Fruit fly (Drosophila melanogaster) whole organism, wandering third instar larva: ENCODE measurements around the gene Adi1.

ENCODE experiments used
- Abd-B ChIP-seq: fragments of >200 bp; optimal IDR thresholded peaks from 2 replicates; lab custom pipeline; 2017; ENCODE audit warnings: missing biosample characterization, missing genetic modification characterization
- CG32264 ChIP-seq: fragments of 200-800 bp; sonication (Bioruptor generic); optimal IDR thresholded peaks from 2 replicates; lab custom pipeline; 2016; ENCODE audit warnings: missing biosample characterization, missing genetic modification characterization
- CG9705 ChIP-seq: fragments of 200-800 bp; sonication (Bioruptor generic); optimal IDR thresholded peaks from 2 replicates; lab custom pipeline; 2018; ENCODE audit warnings: missing biosample characterization, mild to moderate bottlenecking, missing genetic modification characterization
- CrebA ChIP-seq: fragments of 200-800 bp; sonication (Bioruptor generic); optimal IDR thresholded peaks from 2 replicates; lab custom pipeline; 2016; ENCODE audit warnings: missing biosample characterization, mild to moderate bottlenecking, missing genetic modification characterization, borderline replicate concordance
- Dfd ChIP-seq: fragments of >200 bp; optimal IDR thresholded peaks from 2 replicates; lab custom pipeline; 2017; ENCODE audit warnings: missing biosample characterization, missing genetic modification characterization
- Dif ChIP-seq: fragments of 200-275, 200-300 bp; sonication (Bioruptor generic); optimal IDR thresholded peaks from 2 replicates; lab custom pipeline; 2018; ENCODE audit warnings: missing biosample characterization, missing genetic modification characterization; ENCODE audit not compliant: partially characterized antibody
- GATAd ChIP-seq: sonication (Bioruptor generic); optimal IDR thresholded peaks from 2 replicates; lab custom pipeline; 2016; ENCODE audit warnings: missing biosample characterization, missing genetic modification characterization
- HLH106 ChIP-seq: fragments of 200-800 bp; optimal IDR thresholded peaks from 3 replicates; lab custom pipeline; 2019; ENCODE audit warnings: missing biosample characterization, mild to moderate bottlenecking, missing genetic modification characterization, moderate library complexity
- Hnf4 ChIP-seq: fragments of 200-800 bp; sonication (Bioruptor generic); optimal IDR thresholded peaks from 2 replicates; lab custom pipeline; 2016; ENCODE audit warnings: missing biosample characterization, mild to moderate bottlenecking, missing genetic modification characterization
- Hr78 ChIP-seq: fragments of >200 bp; optimal IDR thresholded peaks from 2 replicates; lab custom pipeline; 2017; ENCODE audit warnings: missing biosample characterization, missing genetic modification characterization
- Hr83 ChIP-seq: fragments of 200-300 bp; sonication (Bioruptor generic); optimal IDR thresholded peaks from 2 replicates; lab custom pipeline; 2016; ENCODE audit warnings: missing biosample characterization, mild to moderate bottlenecking, missing genetic modification characterization, moderate library complexity; ENCODE audit not compliant: poor library complexity, severe bottlenecking
- Jra ChIP-seq: sonication (Bioruptor generic); optimal IDR thresholded peaks from 2 replicates; lab custom pipeline; 2016; ENCODE audit warnings: missing biosample characterization, missing genetic modification characterization
- Mio ChIP-seq: sonication (Bioruptor generic); optimal IDR thresholded peaks from 2 replicates; lab custom pipeline; 2016; ENCODE audit warnings: missing biosample characterization, missing genetic modification characterization
- Myc ChIP-seq: fragments of >200 bp; optimal IDR thresholded peaks from 2 replicates; lab custom pipeline; 2017
- N ChIP-seq: fragments of >200 bp; optimal IDR thresholded peaks from 2 replicates; lab custom pipeline; 2018; ENCODE audit warnings: missing biosample characterization, missing external identifiers, missing genetic modification characterization
- OdsH ChIP-seq: fragments of 200-800 bp; sonication (Bioruptor generic); optimal IDR thresholded peaks from 2 replicates; lab custom pipeline; 2016; ENCODE audit warnings: missing biosample characterization, mild to moderate bottlenecking, missing genetic modification characterization
- Sp1 ChIP-seq: fragments of 200-800 bp; sonication (Bioruptor generic); optimal IDR thresholded peaks from 3 replicates; lab custom pipeline; 2019; ENCODE audit warnings: missing biosample characterization, mild to moderate bottlenecking, missing genetic modification characterization, moderate library complexity
- br ChIP-seq: fragments of 200-800 bp; sonication (Bioruptor generic); optimal IDR thresholded peaks from 2 replicates; lab custom pipeline; 2016; ENCODE audit warnings: missing biosample characterization, missing genetic modification characterization
- brk ChIP-seq: fragments of 200-800 bp; sonication (Bioruptor generic); optimal IDR thresholded peaks from 2 replicates; lab custom pipeline; 2016; ENCODE audit warnings: missing biosample characterization, mild to moderate bottlenecking, missing genetic modification characterization
- dl ChIP-seq, 2 experiments: fragments of 175-275, 200-275 bp in 1 of 2; fragments of 200-275 bp in 1 of 2; sonication (Bioruptor generic); optimal IDR thresholded peaks; lab custom pipeline; 2018; ENCODE audit warnings: mild to moderate bottlenecking in 2 of 2, missing biosample characterization in 2 of 2, missing genetic modification characterization in 2 of 2, moderate library complexity in 2 of 2; ENCODE audit not compliant: partially characterized antibody in 2 of 2, insufficient read depth in 1 of 2
- dmrt93B ChIP-seq: fragments of 200-800 bp; sonication (Bioruptor generic); optimal IDR thresholded peaks from 2 replicates; lab custom pipeline; 2018; ENCODE audit warnings: missing biosample characterization, mild to moderate bottlenecking, missing genetic modification characterization
- dsf ChIP-seq: sonication (Bioruptor generic); optimal IDR thresholded peaks from 2 replicates; lab custom pipeline; 2016; ENCODE audit warnings: missing biosample characterization, missing genetic modification characterization, borderline replicate concordance
- ey ChIP-seq: fragments of 200-800 bp; sonication (Bioruptor generic); optimal IDR thresholded peaks from 2 replicates; lab custom pipeline; 2016; ENCODE audit warnings: missing biosample characterization, missing genetic modification characterization
- foxo ChIP-seq, 2 experiments: fragments of 200-800 bp; sonication (Bioruptor generic); optimal IDR thresholded peaks; 2 replicates in 1 of 2; 3 replicates in 1 of 2; lab custom pipeline; 2016 to 2017; ENCODE audit warnings: missing biosample characterization in 2 of 2, missing genetic modification characterization in 2 of 2
- fru ChIP-seq: fragments of 200-800 bp; sonication (Bioruptor generic); optimal IDR thresholded peaks from 3 replicates; lab custom pipeline; 2016; ENCODE audit warnings: missing biosample characterization, mild to moderate bottlenecking, missing genetic modification characterization
- h ChIP-seq: fragments of 200-800 bp; sonication (Bioruptor generic); optimal IDR thresholded peaks from 3 replicates; lab custom pipeline; 2016; ENCODE audit warnings: missing biosample characterization, mild to moderate bottlenecking, missing genetic modification characterization
- jim ChIP-seq: fragments of 175-275, 200-325 bp; sonication (Bioruptor generic); optimal IDR thresholded peaks from 2 replicates; lab custom pipeline; 2016; ENCODE audit warnings: missing biosample characterization, mild to moderate bottlenecking, missing genetic modification characterization
- lola ChIP-seq: fragments of >200 bp; optimal IDR thresholded peaks from 2 replicates; lab custom pipeline; 2017; ENCODE audit warnings: missing biosample characterization, missing genetic modification characterization
- pan ChIP-seq: fragments of >200 bp; optimal IDR thresholded peaks from 2 replicates; lab custom pipeline; 2017
- psq ChIP-seq: fragments of 200-800 bp; sonication (Bioruptor generic); optimal IDR thresholded peaks from 3 replicates; lab custom pipeline; 2017; ENCODE audit warnings: missing biosample characterization, mild to moderate bottlenecking, missing genetic modification characterization, moderate library complexity
- rgr ChIP-seq: fragments of 200-800 bp; sonication (Bioruptor generic); optimal IDR thresholded peaks from 3 replicates; lab custom pipeline; 2016; ENCODE audit warnings: missing biosample characterization, mild to moderate bottlenecking, missing genetic modification characterization
- sage ChIP-seq: fragments of 200-800 bp; sonication (Bioruptor generic); optimal IDR thresholded peaks from 2 replicates; lab custom pipeline; 2016; ENCODE audit warnings: missing biosample characterization, mild to moderate bottlenecking, missing genetic modification characterization
- sv ChIP-seq: fragments of 200-800 bp; sonication (Bioruptor generic); optimal IDR thresholded peaks from 3 replicates; lab custom pipeline; 2016; ENCODE audit warnings: missing biosample characterization, missing genetic modification characterization
- tai ChIP-seq: sonication (Bioruptor generic); optimal IDR thresholded peaks from 2 replicates; lab custom pipeline; 2016; ENCODE audit warnings: missing biosample characterization, missing genetic modification characterization
- usp ChIP-seq: fragments of >200 bp; optimal IDR thresholded peaks from 2 replicates; lab custom pipeline; 2017; ENCODE audit warnings: missing biosample characterization, missing genetic modification characterization
- woc ChIP-seq: sonication (Bioruptor generic); optimal IDR thresholded peaks from 2 replicates; lab custom pipeline; 2016; ENCODE audit warnings: missing biosample characterization, mild to moderate bottlenecking, missing genetic modification characterization

The Adi1 gene

DNA sequence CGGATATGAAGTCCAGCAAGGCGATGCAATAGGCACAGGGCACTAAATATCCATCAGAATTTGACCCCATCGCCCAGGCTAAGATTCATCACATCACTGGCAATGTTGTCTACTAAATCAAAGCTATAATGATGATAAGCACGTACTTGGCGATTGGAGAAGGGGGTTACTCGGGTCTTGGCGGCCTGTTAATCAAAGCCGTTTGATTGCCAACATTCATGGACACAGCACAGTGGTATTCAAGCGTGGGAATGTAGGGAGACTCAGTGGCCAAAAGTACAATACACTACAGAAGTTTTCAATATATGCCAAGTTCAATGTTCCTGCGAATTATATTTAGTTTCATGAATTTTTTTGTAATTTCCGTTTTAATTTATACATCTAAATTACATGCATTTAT lies 34.8 kb upstream of the Adi1 start, which contains the start of gene CG14151:
TSS of gene CG14151 (minus strand) at position 101 of the 400 bp plus-strand sequence.
- TF ChIP-seq HLH106 (tag; lab: Kevin White, UChicago) = no peak
- TF ChIP-seq sage (GFP tag; lab: Kevin White, UChicago) = no peak
- TF ChIP-seq dl (GFP tag; optimal IDR thresholded peaks at IDR 0.05; lab: Kevin White, UChicago; ENCODE audit: insufficient read depth in 1 of 2, partially characterized antibody in 2 of 2) = no peak
- TF ChIP-seq tai (GFP tag; lab: Kevin White, UChicago) = no peak
- TF ChIP-seq Mio (GFP tag; lab: Kevin White, UChicago) = no peak
- TF ChIP-seq Dif (GFP tag; lab: Kevin White, UChicago) = no peak

- TF ChIP-seq sv (no peak), h (no peak), brk (GFP tag; lab: Kevin White, UChicago) (no peak), ey (GFP tag; lab: Kevin White, UChicago) (no peak), HLH106 (tag; lab: Kevin White, UChicago) (no peak), Hr83 (no peak), Dif (GFP tag; lab: Kevin White, UChicago) (no peak), foxo (GFP tag; optimal IDR thresholded peaks at IDR 0.05; lab: Kevin White, UChicago) (no peak), psq (GFP tag; lab: Kevin White, UChicago) (no peak), rgr (GFP tag; lab: Kevin White, UChicago) (no peak), usp (GFP tag; lab: Kevin White, UChicago) (no peak), Dfd (GFP tag; lab: Kevin White, UChicago) (no peak), jim (GFP tag; lab: Kevin White, UChicago) (no peak), Hr78 (GFP tag; lab: Kevin White, UChicago) (no peak), OdsH (no peak), dl (GFP tag; optimal IDR thresholded peaks at IDR 0.05; lab: Kevin White, UChicago; ENCODE audit: insufficient read depth in 1 of 2, partially characterized antibody in 2 of 2) (no peak), Mio (GFP tag; lab: Kevin White, UChicago) (no peak), CG32264 (GFP tag; lab: Kevin White, UChicago) (no peak), Myc (no peak), GATAd (GFP tag; lab: Kevin White, UChicago) (no peak)
Measured at dm6 chr3L:10629969-10630368, 33.2 kb upstream of the Adi1 start, which contains the start of gene CG42536. Gene CG42536 (minus strand): TSS chr3L:10630069.

DNA sequence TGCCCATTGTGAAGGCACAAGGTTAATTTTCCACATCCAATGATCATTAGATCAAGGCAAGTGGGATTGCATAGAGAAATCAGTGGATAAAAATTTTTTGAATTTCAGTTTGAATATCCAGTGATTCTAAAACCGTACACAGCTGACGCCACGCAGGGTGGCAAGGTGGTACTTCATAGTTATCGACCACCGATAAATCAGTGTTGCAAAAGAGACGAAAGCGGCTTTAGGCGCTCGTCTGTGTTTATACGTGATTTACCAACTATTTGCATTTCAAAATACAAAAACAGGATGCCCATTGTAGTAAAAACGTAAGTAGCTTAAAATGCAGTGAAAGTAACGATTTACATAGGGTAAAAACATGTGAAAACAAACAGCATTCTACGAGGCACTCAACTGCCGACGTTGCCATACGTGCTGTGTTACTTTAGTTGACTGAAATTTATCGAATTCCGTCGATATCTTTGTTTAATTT lies 32.3 kb upstream of the Adi1 start, which contains the start of the genes CG42535, CG34001 and hay:
TSS of gene CG42535 (minus strand) at position 51 of the 475 bp plus-strand sequence.
TSS of gene CG34001 (plus strand) at position 195 of the 475 bp plus-strand sequence.
TSS of gene hay (plus strand) at position 195 of the 475 bp plus-strand sequence.
- TF ChIP-seq HLH106 (tag; lab: Kevin White, UChicago) (no peak), dsf (GFP tag; lab: Kevin White, UChicago) (no peak), N (GFP tag; lab: Kevin White, UChicago) (no peak), h (no peak), tai (GFP tag; lab: Kevin White, UChicago) (no peak), pan (no peak), Sp1 (no peak), sv (no peak), ey (GFP tag; lab: Kevin White, UChicago) (no peak), Abd-B (GFP tag; lab: Kevin White, UChicago) (no peak), Myc (peak; percentile 62), foxo (GFP tag; optimal IDR thresholded peaks at IDR 0.05; lab: Kevin White, UChicago) (peak in 1 of 2 experiments; percentile 5), Hnf4 (GFP tag; lab: Kevin White, UChicago) (no peak), CG32264 (GFP tag; lab: Kevin White, UChicago) (no peak), woc (GFP tag; lab: Kevin White, UChicago) (no peak), jim (GFP tag; lab: Kevin White, UChicago) (no peak), CG9705 (no peak), Hr83 (no peak)

dm6 chr3L:10637819-10638218 lies 25.4 kb upstream of the Adi1 start, which contains the start of gene Cnep1r2:
Gene Cnep1r2 (plus strand): TSS chr3L:10638146.
- peak; percentile 83 for TF ChIP-seq h
- TF ChIP-seq woc (GFP tag; lab: Kevin White, UChicago) = peak; percentile 77
- TF ChIP-seq CrebA = no peak
- TF ChIP-seq sv = peak; percentile 64
- no peak for TF ChIP-seq lola (GFP tag; lab: Kevin White, UChicago)
- peak; percentile 99 for TF ChIP-seq HLH106 (tag; lab: Kevin White, UChicago)
- peak; percentile 71 for TF ChIP-seq sage (GFP tag; lab: Kevin White, UChicago)
- no peak for TF ChIP-seq tai (GFP tag; lab: Kevin White, UChicago)
- peak; percentile 97 for TF ChIP-seq Sp1
- TF ChIP-seq OdsH = peak; percentile 88
- no peak for TF ChIP-seq Hr78 (GFP tag; lab: Kevin White, UChicago)
- TF ChIP-seq ey (GFP tag; lab: Kevin White, UChicago) = peak; percentile 74
- no peak for TF ChIP-seq Dif (GFP tag; lab: Kevin White, UChicago)
- peak; percentile 93 for TF ChIP-seq rgr (GFP tag; lab: Kevin White, UChicago)
- TF ChIP-seq CG9705 = peak; percentile 93
- peak in 1 of 2 experiments; percentile 93 for TF ChIP-seq foxo (GFP tag; optimal IDR thresholded peaks at IDR 0.05; lab: Kevin White, UChicago)
- TF ChIP-seq usp (GFP tag; lab: Kevin White, UChicago) = no peak
- no peak for TF ChIP-seq jim (GFP tag; lab: Kevin White, UChicago)
- peak; percentile 29 for TF ChIP-seq CG32264 (GFP tag; lab: Kevin White, UChicago)
- TF ChIP-seq dsf (GFP tag; lab: Kevin White, UChicago) = peak; percentile 66
- TF ChIP-seq Jra (GFP tag; lab: Kevin White, UChicago) = peak; percentile 65
- TF ChIP-seq Dfd (GFP tag; lab: Kevin White, UChicago) = no peak
- TF ChIP-seq Myc = no peak
- peak; percentile 41 for TF ChIP-seq Hr83
- TF ChIP-seq Hnf4 (GFP tag; lab: Kevin White, UChicago) = peak; percentile 83
- TF ChIP-seq psq (GFP tag; lab: Kevin White, UChicago) = peak; percentile 94
- peak; percentile 93 for TF ChIP-seq dmrt93B
- no peak for TF ChIP-seq brk (GFP tag; lab: Kevin White, UChicago)
- TF ChIP-seq Abd-B (GFP tag; lab: Kevin White, UChicago) = no peak
- TF ChIP-seq br (GFP tag; lab: Kevin White, UChicago) = peak; percentile 74
- peak; percentile 30 for TF ChIP-seq Mio (GFP tag; lab: Kevin White, UChicago)
- no peak for TF ChIP-seq dl (GFP tag; optimal IDR thresholded peaks at IDR 0.05; lab: Kevin White, UChicago; ENCODE audit: insufficient read depth in 1 of 2, partially characterized antibody in 2 of 2)
- TF ChIP-seq fru = peak; percentile 88
- TF ChIP-seq GATAd (GFP tag; lab: Kevin White, UChicago) = peak; percentile 54
